Fruit fly (Drosophila melanogaster): ENCODE results near the gene CG4911.
A peak's percentile ranks its signal among the peaks of the same experiment; 100 is the strongest.

CG4911 gene

DNA sequence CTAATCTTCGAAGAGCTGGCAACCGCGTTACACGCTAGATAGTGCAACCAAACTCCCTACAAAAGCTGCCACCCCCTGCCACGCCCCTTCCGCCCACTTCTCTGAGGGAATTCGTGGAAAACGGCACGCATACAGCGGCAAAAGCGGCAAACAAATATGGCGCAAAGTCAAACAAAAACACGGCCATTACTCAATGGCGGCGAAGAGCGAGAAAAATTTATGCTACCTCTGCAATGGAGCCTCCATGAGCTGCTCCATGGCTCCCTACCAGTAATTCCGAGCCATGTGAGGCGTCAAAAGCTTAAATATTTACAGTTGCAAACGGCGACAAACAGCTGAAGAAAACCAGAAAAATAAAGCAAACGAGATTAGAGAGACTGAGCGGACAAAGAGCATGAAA, 47.8 kb downstream of the CG4911 start (continued):
- TF ChIP-seq Nf-YC (tag; optimal IDR thresholded peaks at IDR 0.05) (peak; percentile 58), Jarid2 (GFP tag; optimal IDR thresholded peaks at IDR 0.05) (peak; percentile 4), phol (tag; optimal IDR thresholded peaks at IDR 0.05) (peak; percentile 34), NC2α (GFP tag; optimal IDR thresholded peaks at IDR 0.05) (no peak), hbn (GFP tag; IDR thresholded peaks at IDR 0.05; ENCODE audit: partially characterized antibody) (no peak), CG15601 (tag; optimal IDR thresholded peaks at IDR 0.05) (no peak), repo (GFP tag; optimal IDR thresholded peaks at IDR 0.05) (no peak), Stat92E (GFP tag; optimal IDR thresholded peaks at IDR 0.05) (no peak), ci (GFP tag; IDR thresholded peaks at IDR 0.05) (0 out of 3 replicates have a peak, but pooled peaks have one; percentile 37), HLH54F (GFP tag; optimal IDR thresholded peaks at IDR 0.05) (no peak), fd102C (GFP tag; optimal IDR thresholded peaks at IDR 0.05) (no peak), CG3065 (GFP tag; optimal IDR thresholded peaks at IDR 0.05) (peak; percentile 2)

- TF ChIP-seq CHES-1-like (GFP tag; optimal IDR thresholded peaks at IDR 0.05), result no peak
- no peak for TF ChIP-seq salm (tag; optimal IDR thresholded peaks at IDR 0.05)
- peak; percentile 48 for TF ChIP-seq tup (GFP tag; optimal IDR thresholded peaks at IDR 0.05)
- no peak for TF ChIP-seq zen2 (GFP tag; IDR thresholded peaks at IDR 0.05; ENCODE audit: partially characterized antibody)
- no peak for TF ChIP-seq pita (GFP tag; optimal IDR thresholded peaks at IDR 0.05)
- TF ChIP-seq CG4404 (GFP tag; IDR thresholded peaks at IDR 0.05), result peak; percentile 88
- TF ChIP-seq CG3995 (GFP tag; optimal IDR thresholded peaks at IDR 0.05), result no peak
- no peak for TF ChIP-seq ken (GFP tag; IDR thresholded peaks at IDR 0.05)
- TF ChIP-seq vfl (GFP tag; optimal IDR thresholded peaks at IDR 0.05), result no peak
- peak; percentile 5 for TF ChIP-seq Ets97D (GFP tag; optimal IDR thresholded peaks at IDR 0.05)
- no peak for TF ChIP-seq Hr78 (GFP tag; optimal IDR thresholded peaks at IDR 0.05)
- TF ChIP-seq lmd (GFP tag; IDR thresholded peaks at IDR 0.05), result peak; percentile 54
- peak; percentile 97 for TF ChIP-seq sens (GFP tag)
- peak; percentile 70 for TF ChIP-seq grau (tag; optimal IDR thresholded peaks at IDR 0.05)
- no peak for TF ChIP-seq CG16813 (GFP tag; IDR thresholded peaks at IDR 0.05; ENCODE audit: partially characterized antibody)
- TF ChIP-seq mam (GFP tag; optimal IDR thresholded peaks at IDR 0.05), result peak; percentile 38
- 0 out of 3 replicates have a peak, but pooled peaks have one; percentile 15 for TF ChIP-seq Aef1 (GFP tag; IDR thresholded peaks at IDR 0.05)
- no peak for TF ChIP-seq CG11398 (GFP tag; optimal IDR thresholded peaks at IDR 0.05)
- peak; percentile 67 for TF ChIP-seq CG12155 (GFP tag; optimal IDR thresholded peaks at IDR 0.05)
- TF ChIP-seq abd-A (tag; optimal IDR thresholded peaks at IDR 0.05), result no peak
- peak; percentile 31 for TF ChIP-seq CG10366 (GFP tag; IDR thresholded peaks at IDR 0.05)
- peak; percentile 23 for TF ChIP-seq jumu (GFP tag; optimal IDR thresholded peaks at IDR 0.05)
- peak; percentile 69 for TF ChIP-seq croc (GFP tag; conservative IDR thresholded peaks at IDR 0.05)
- peak; percentile 34; the same call in 1 of the 2 replicates for TF ChIP-seq ssp (GFP tag; IDR thresholded peaks at IDR 0.05)
- TF ChIP-seq CG5953 (GFP tag; IDR thresholded peaks at IDR 0.05), result no peak
- TF ChIP-seq dm (GFP tag; optimal IDR thresholded peaks at IDR 0.05), result peak; percentile 13
- TF ChIP-seq Taf1 (GFP tag; IDR thresholded peaks at IDR 0.05), result no peak
- TF ChIP-seq CG14710 (tag; optimal IDR thresholded peaks at IDR 0.05), result peak; percentile 79
- TF ChIP-seq unpg (GFP tag; optimal IDR thresholded peaks at IDR 0.05), result peak; percentile 58
- TF ChIP-seq org-1 (GFP tag; optimal IDR thresholded peaks at IDR 0.05), result no peak
- peak; percentile 86 for TF ChIP-seq CG17829 (tag; optimal IDR thresholded peaks at IDR 0.05)
- TF ChIP-seq CG12659 (GFP tag; optimal IDR thresholded peaks at IDR 0.05), result peak; percentile 35
- 0 out of 3 replicates have a peak, but pooled peaks have one; percentile 12 for TF ChIP-seq CG14050 (GFP tag; IDR thresholded peaks at IDR 0.05)
- TF ChIP-seq caup (GFP tag; optimal IDR thresholded peaks at IDR 0.05; ENCODE audit: severe bottlenecking), result peak; percentile 39
- TF ChIP-seq CG30431 (GFP tag; optimal IDR thresholded peaks at IDR 0.05), result peak; percentile 77
- TF ChIP-seq CG1832 (GFP tag; optimal IDR thresholded peaks at IDR 0.05), result no peak
- peak; percentile 50; the same call in 1 of the 2 replicates for TF ChIP-seq ranshi (GFP tag; IDR thresholded peaks at IDR 0.05)
- no peak for TF ChIP-seq CG8478 (optimal IDR thresholded peaks at IDR 0.05)
- TF ChIP-seq Stat92E (GFP tag; optimal IDR thresholded peaks at IDR 0.05), result no peak
Observed at dm6 chr3L:9023627-9024026, 48.9 kb downstream of the CG4911 start.
